Fruit fly (Drosophila melanogaster): Measurements from ENCODE around the gene CG7840.

CG7840 gene

DNA sequence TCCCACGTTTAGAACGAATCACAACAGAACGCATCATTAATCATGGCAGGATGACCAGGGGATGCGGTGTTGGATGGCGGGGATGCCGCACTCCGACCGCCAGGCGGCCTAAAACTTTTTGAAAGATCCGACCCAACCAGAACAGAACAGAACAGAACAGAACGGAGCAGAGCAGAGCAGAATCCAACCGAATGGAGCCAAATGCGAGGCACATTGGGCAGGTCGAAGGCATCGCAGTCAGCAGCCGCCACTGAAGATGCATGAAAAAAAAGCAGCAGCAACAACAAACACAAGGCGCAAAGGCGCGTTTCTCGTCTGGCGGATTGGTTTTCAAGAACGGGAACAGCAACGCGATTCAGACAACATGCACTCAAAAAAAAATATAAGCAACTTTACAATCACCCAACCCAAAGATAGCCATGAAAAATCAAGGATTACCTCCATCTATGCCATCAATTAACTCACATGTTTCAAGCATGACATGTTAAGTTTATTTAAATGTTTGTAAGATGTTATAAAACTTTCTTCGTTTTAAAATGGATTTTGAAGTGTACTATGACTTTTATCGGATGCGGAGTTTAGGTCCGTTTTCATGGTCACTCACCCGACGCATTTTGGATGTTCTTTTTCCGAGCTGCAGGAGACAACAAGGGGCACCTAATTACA is 25.9 kb upstream of the CG7840 start (continued):
- TF ChIP-seq CG14860 (GFP tag; IDR thresholded peaks at IDR 0.05; ENCODE audit: partially characterized antibody) (no peak), insv (GFP tag; optimal IDR thresholded peaks at IDR 0.05) (no peak), Bgb (GFP tag; IDR thresholded peaks at IDR 0.05; ENCODE audit: partially characterized antibody) (no peak), CG17612 (GFP tag; IDR thresholded peaks at IDR 0.05) (no peak), Mes4 (GFP tag; optimal IDR thresholded peaks at IDR 0.05) (peak; percentile 69), fd102C (GFP tag; optimal IDR thresholded peaks at IDR 0.05) (peak; percentile 22), CG4617 (GFP tag; optimal IDR thresholded peaks at IDR 0.05; ENCODE audit: borderline replicate concordance) (no peak), CG13296 (GFP tag; optimal IDR thresholded peaks at IDR 0.05) (no peak), Nf-YA (GFP tag; IDR thresholded peaks at IDR 0.05) (no peak), ERR (GFP tag; optimal IDR thresholded peaks at IDR 0.05) (no peak), Atf-2 (GFP tag; optimal IDR thresholded peaks at IDR 0.05) (peak; percentile 37), CG11696 (GFP tag; IDR thresholded peaks at IDR 0.05) (no peak), lilli (GFP tag; optimal IDR thresholded peaks at IDR 0.05) (peak; percentile 54), sima (GFP tag; optimal IDR thresholded peaks at IDR 0.05) (no peak), CG11085 (GFP tag; IDR thresholded peaks at IDR 0.05) (no peak), CG11398 (GFP tag; optimal IDR thresholded peaks at IDR 0.05) (no peak), CG14710 (tag; optimal IDR thresholded peaks at IDR 0.05) (peak; percentile 88), ash1 (GFP tag; optimal IDR thresholded peaks at IDR 0.05) (no peak), CG33557 (GFP tag; optimal IDR thresholded peaks at IDR 0.05) (peak; percentile 88), bigmax (GFP tag; optimal IDR thresholded peaks at IDR 0.05) (no peak), Tbp (GFP tag; optimal IDR thresholded peaks at IDR 0.05) (no peak), CG11456 (GFP tag; IDR thresholded peaks at IDR 0.05) (no peak), ken (GFP tag; IDR thresholded peaks at IDR 0.05) (peak; percentile 50; the same call in 1 of the 3 replicates), inv (GFP tag; IDR thresholded peaks at IDR 0.05; ENCODE audit: partially characterized antibody) (no peak), bsh (GFP tag; optimal IDR thresholded peaks at IDR 0.05) (peak; percentile 89 to 92), Sry-δ (GFP tag; optimal IDR thresholded peaks at IDR 0.05) (peak; percentile 1), CG12769 (tag; optimal IDR thresholded peaks at IDR 0.05) (no peak), ranshi (GFP tag; IDR thresholded peaks at IDR 0.05) (0 out of 2 replicates have a peak, but pooled peaks have one; percentile 28), CG7745 (tag; optimal IDR thresholded peaks at IDR 0.05) (no peak), CG18262 (tag; optimal IDR thresholded peaks at IDR 0.05) (peak; percentile 89), grn (GFP tag; optimal IDR thresholded peaks at IDR 0.05) (peak; percentile 23), CTCF (GFP tag; optimal IDR thresholded peaks at IDR 0.05) (no peak), bbx (GFP tag; IDR thresholded peaks at IDR 0.05; ENCODE audit: partially characterized antibody) (no peak), HLHmδ (GFP tag; optimal IDR thresholded peaks at IDR 0.05) (no peak), sisA (GFP tag; IDR thresholded peaks at IDR 0.05) (peak; percentile 47), tio (GFP tag; optimal IDR thresholded peaks at IDR 0.05) (peak; percentile 61), zfh2 (GFP tag; optimal IDR thresholded peaks at IDR 0.05) (no peak), CG34376 (GFP tag; optimal IDR thresholded peaks at IDR 0.05) (no peak), HmgD (GFP tag; optimal IDR thresholded peaks at IDR 0.05) (no peak), exex (tag; optimal IDR thresholded peaks at IDR 0.05) (no peak), CG33213 (GFP tag; optimal IDR thresholded peaks at IDR 0.05) (peak; percentile 60), Stat92E (GFP tag; optimal IDR thresholded peaks at IDR 0.05) (peak in 1 of 3 experiments; percentile 67), cato (GFP tag; optimal IDR thresholded peaks at IDR 0.05; ENCODE audit: borderline replicate concordance) (peak; percentile 10), pb (GFP tag; optimal IDR thresholded peaks at IDR 0.05) (no peak), gem (tag; optimal IDR thresholded peaks at IDR 0.05) (peak; percentile 85), odd (GFP tag; optimal IDR thresholded peaks at IDR 0.05) (peak; percentile 33), CG3407 (GFP tag; optimal IDR thresholded peaks at IDR 0.05) (peak; percentile 55), ewg (GFP tag; optimal IDR thresholded peaks at IDR 0.05) (peak; percentile 44), MTF-1 (GFP tag; optimal IDR thresholded peaks at IDR 0.05; ENCODE audit: borderline replicate concordance) (peak; percentile 48), CG3163 (GFP tag; optimal IDR thresholded peaks at IDR 0.05) (no peak)

All from whole organism, embryonic.